2 worm cellular contexts compared by ENCODE assay signal in genomic region chrIV:13910013-13910412, ce11.
TF ChIP-seq lines count a peak whose summit lies in the region.

No protein-coding gene starts in this region.

TF ChIP-seq in whole organism, L4 larva, 104 proteins besides CTCF, POLR2A, EP300 and RAD21:
- TF ChIP-seq set-16 (GFP tag; IDR thresholded peaks at IDR 0.05; lab: Robert Waterston, UW) = peak; percentile 52; the same call in 1 of the 2 replicates
TF ChIP-seq in whole organism, L4 larva: peak in this region for 1; not testable (repeated sequence) for 103.

TF ChIP-seq in whole organism, young adult, 124 proteins besides CTCF, POLR2A, EP300 and RAD21:
- TF ChIP-seq egrh-3 (GFP tag; IDR thresholded peaks at IDR 0.05; lab: Robert Waterston, UW) = peak; percentile 97
